ENCODE assay signal across 2 fruit fly cellular contexts in genomic region chr2L:7541047-7541726, dm6.
TF ChIP-seq lines count a peak whose summit lies in the region.

No protein-coding gene starts in this region.

TF ChIP-seq in whole organism, embryonic, 481 proteins besides CTCF, POLR2A, EP300 and RAD21 (continued from another document and continues in another):
- TF ChIP-seq CG32767 (GFP tag; IDR thresholded peaks at IDR 0.05; lab: Robert Waterston, UW) (no peak), lbe (GFP tag; optimal IDR thresholded peaks at IDR 0.05; lab: Kevin White, UChicago) (no peak), CG18011 (GFP tag; optimal IDR thresholded peaks at IDR 0.05; lab: Kevin White, UChicago) (no peak), CG6683 (GFP tag; optimal IDR thresholded peaks at IDR 0.05; lab: Kevin White, UChicago) (no peak), nerfin-2 (GFP tag; IDR thresholded peaks at IDR 0.05; lab: Robert Waterston, UW; ENCODE audit: partially characterized antibody) (no peak), sug (tag; optimal IDR thresholded peaks at IDR 0.05; lab: Kevin White, UChicago) (no peak), Meics (GFP tag; optimal IDR thresholded peaks at IDR 0.05; lab: Kevin White, UChicago) (peak; percentile 13), CG13123 (GFP tag; optimal IDR thresholded peaks at IDR 0.05; lab: Kevin White, UChicago) (peak; percentile 3), Sox100B (GFP tag; optimal IDR thresholded peaks at IDR 0.05; lab: Kevin White, UChicago) (no peak), CG31224 (GFP tag; IDR thresholded peaks at IDR 0.05; lab: Robert Waterston, UW) (0 out of 2 replicates have a peak, but pooled peaks have one; percentile 28), Doc3 (GFP tag; IDR thresholded peaks at IDR 0.05; lab: Robert Waterston, UW; ENCODE audit: partially characterized antibody) (no peak), Vsx1 (GFP tag; optimal IDR thresholded peaks at IDR 0.05; lab: Kevin White, UChicago) (no peak), zen (tag; optimal IDR thresholded peaks at IDR 0.05; lab: Kevin White, UChicago) (peak; percentile 26), CG2120 (GFP tag; optimal IDR thresholded peaks at IDR 0.05; lab: Kevin White, UChicago) (peak; percentile 40), Mrtf (GFP tag; IDR thresholded peaks at IDR 0.05; lab: Robert Waterston, UW) (no peak), slp2 (GFP tag; optimal IDR thresholded peaks at IDR 0.05; lab: Kevin White, UChicago) (no peak), cato (GFP tag; optimal IDR thresholded peaks at IDR 0.05; lab: Kevin White, UChicago; ENCODE audit: borderline replicate concordance) (no peak), dm (GFP tag; optimal IDR thresholded peaks at IDR 0.05; lab: Kevin White, UChicago) (no peak), CG7839 (tag; optimal IDR thresholded peaks at IDR 0.05; lab: Kevin White, UChicago) (peak; percentile 65), CG7556 (GFP tag; optimal IDR thresholded peaks at IDR 0.05; lab: Kevin White, UChicago) (peak; percentile 44), CG3847 (GFP tag; IDR thresholded peaks at IDR 0.05; lab: Robert Waterston, UW) (no peak; the same call in 1 of the 2 replicates), Dfd (GFP tag; optimal IDR thresholded peaks at IDR 0.05; lab: Kevin White, UChicago) (no peak), sna (GFP tag; IDR thresholded peaks at IDR 0.05; lab: Robert Waterston, UW; ENCODE audit: partially characterized antibody) (no peak), CG9727 (GFP tag; optimal IDR thresholded peaks at IDR 0.05; lab: Kevin White, UChicago) (peak; percentile 58), CG8359 (GFP tag; optimal IDR thresholded peaks at IDR 0.05; lab: Kevin White, UChicago; ENCODE audit: borderline replicate concordance) (no peak), CG4854 (GFP tag; optimal IDR thresholded peaks at IDR 0.05; lab: Kevin White, UChicago) (no peak), CG4707 (GFP tag; optimal IDR thresholded peaks at IDR 0.05; lab: Kevin White, UChicago) (no peak), Mad (GFP tag; optimal IDR thresholded peaks at IDR 0.05; lab: Kevin White, UChicago) (no peak), chinmo (GFP tag; IDR thresholded peaks at IDR 0.05; lab: Robert Waterston, UW; ENCODE audit: partially characterized antibody) (no peak), ab (GFP tag; optimal IDR thresholded peaks at IDR 0.05; lab: Kevin White, UChicago) (no peak), CG12744 (GFP tag; optimal IDR thresholded peaks at IDR 0.05; lab: Kevin White, UChicago) (no peak), ATbp (GFP tag; optimal IDR thresholded peaks at IDR 0.05; lab: Kevin White, UChicago) (peak; percentile 3), CG7357 (GFP tag; IDR thresholded peaks at IDR 0.05; lab: Robert Waterston, UW) (0 out of 3 replicates have a peak, but pooled peaks have one; percentile 26), CG1647 (GFP tag; optimal IDR thresholded peaks at IDR 0.05; lab: Kevin White, UChicago) (no peak), Aef1 (GFP tag; IDR thresholded peaks at IDR 0.05; lab: Robert Waterston, UW) (no peak), gce (GFP tag; IDR thresholded peaks at IDR 0.05; lab: Robert Waterston, UW) (no peak), nau (GFP tag; optimal IDR thresholded peaks at IDR 0.05; lab: Kevin White, UChicago) (no peak), Lpt (GFP tag; optimal IDR thresholded peaks at IDR 0.05; lab: Kevin White, UChicago) (no peak), Atf-2 (GFP tag; optimal IDR thresholded peaks at IDR 0.05; lab: Kevin White, UChicago) (no peak), CG9817 (tag; optimal IDR thresholded peaks at IDR 0.05; lab: Kevin White, UChicago) (peak; percentile 14), trem (tag; optimal IDR thresholded peaks at IDR 0.05; lab: Kevin White, UChicago) (peak; percentile 25), Usf (GFP tag; optimal IDR thresholded peaks at IDR 0.05; lab: Kevin White, UChicago) (no peak), shn (GFP tag; optimal IDR thresholded peaks at IDR 0.05; lab: Kevin White, UChicago) (no peak), pho (GFP tag; optimal IDR thresholded peaks at IDR 0.05; lab: Kevin White, UChicago) (no peak), unc-4 (GFP tag; IDR thresholded peaks at IDR 0.05; lab: Robert Waterston, UW; ENCODE audit: partially characterized antibody) (no peak), CG11695 (GFP tag; IDR thresholded peaks at IDR 0.05; lab: Robert Waterston, UW) (0 out of 3 replicates have a peak, but pooled peaks have one; percentile 43), luna (GFP tag; optimal IDR thresholded peaks at IDR 0.05; lab: Kevin White, UChicago) (no peak), CG13894 (tag; optimal IDR thresholded peaks at IDR 0.05; lab: Kevin White, UChicago) (no peak), CG12155 (GFP tag; optimal IDR thresholded peaks at IDR 0.05; lab: Kevin White, UChicago) (no peak), CG17912 (GFP tag; optimal IDR thresholded peaks at IDR 0.05; lab: Kevin White, UChicago) (no peak), Dbx (GFP tag; IDR thresholded peaks at IDR 0.05; lab: Robert Waterston, UW) (0 out of 3 replicates have a peak, but pooled peaks have one; percentile 34), CG12236 (GFP tag; optimal IDR thresholded peaks at IDR 0.05; lab: Kevin White, UChicago) (no peak), ham (GFP tag; IDR thresholded peaks at IDR 0.05; lab: Robert Waterston, UW) (no peak), Antp (GFP tag; optimal IDR thresholded peaks at IDR 0.05; lab: Kevin White, UChicago) (no peak), gt (GFP tag; IDR thresholded peaks at IDR 0.05; lab: Robert Waterston, UW) (no peak), Ptx1 (GFP tag; IDR thresholded peaks at IDR 0.05; lab: Robert Waterston, UW) (0 out of 2 replicates have a peak, but pooled peaks have one; percentile 52), Fer3 (tag; optimal IDR thresholded peaks at IDR 0.05; lab: Kevin White, UChicago) (peak; percentile 15), Bdp1 (GFP tag; optimal IDR thresholded peaks at IDR 0.05; lab: Kevin White, UChicago) (no peak), CG10147 (GFP tag; optimal IDR thresholded peaks at IDR 0.05; lab: Kevin White, UChicago) (no peak), CG4424 (GFP tag; optimal IDR thresholded peaks at IDR 0.05; lab: Kevin White, UChicago) (peak; percentile 40), Taf1 (GFP tag; IDR thresholded peaks at IDR 0.05; lab: Robert Waterston, UW) (no peak), CG6272 (GFP tag; IDR thresholded peaks at IDR 0.05; lab: Robert Waterston, UW) (no peak), Ets65A (GFP tag; lab: Kevin White, UChicago) (peak; percentile 21), CG6791 (GFP tag; IDR thresholded peaks at IDR 0.05; lab: Robert Waterston, UW; ENCODE audit: partially characterized antibody) (no peak), lmd (GFP tag; IDR thresholded peaks at IDR 0.05; lab: Robert Waterston, UW) (peak; percentile 28; the same call in 1 of the 2 replicates), nerfin-1 (tag; optimal IDR thresholded peaks at IDR 0.05; lab: Kevin White, UChicago) (no peak)

TF ChIP-seq in whole organism, prepupa, 60 proteins besides CTCF, POLR2A, EP300 and RAD21 (continued from another document):
- TF ChIP-seq dac (GFP tag; optimal IDR thresholded peaks at IDR 0.05; lab: Kevin White, UChicago) (no peak), Sox15 (GFP tag; optimal IDR thresholded peaks at IDR 0.05; lab: Kevin White, UChicago) (no peak), CG8632 (GFP tag; optimal IDR thresholded peaks at IDR 0.05; lab: Kevin White, UChicago) (peak; percentile 10), eg (GFP tag; IDR thresholded peaks at IDR 0.05; lab: Robert Waterston, UW) (0 out of 3 replicates have a peak, but pooled peaks have one; percentile 32), net (GFP tag; optimal IDR thresholded peaks at IDR 0.05; lab: Kevin White, UChicago) (peak; percentile 30), CG34406 (GFP tag; optimal IDR thresholded peaks at IDR 0.05; lab: Kevin White, UChicago) (no peak), Met (GFP tag; optimal IDR thresholded peaks at IDR 0.05; lab: Kevin White, UChicago) (peak; percentile 39), CG15336 (GFP tag; IDR thresholded peaks at IDR 0.05; lab: Robert Waterston, UW) (peak; percentile 35; the same call in 1 of the 2 replicates), fd59A (GFP tag; optimal IDR thresholded peaks at IDR 0.05; lab: Kevin White, UChicago) (peak; percentile 31), CG3919 (GFP tag; optimal IDR thresholded peaks at IDR 0.05; lab: Kevin White, UChicago) (peak; percentile 62), CG4318 (GFP tag; optimal IDR thresholded peaks at IDR 0.05; lab: Kevin White, UChicago) (no peak), Sox14 (GFP tag; optimal IDR thresholded peaks at IDR 0.05; lab: Kevin White, UChicago) (peak; percentile 37), fd85E (GFP tag; optimal IDR thresholded peaks at IDR 0.05; lab: Kevin White, UChicago) (no peak), CG6276 (GFP tag; optimal IDR thresholded peaks at IDR 0.05; lab: Kevin White, UChicago) (peak; percentile 14), CG10631 (GFP tag; optimal IDR thresholded peaks at IDR 0.05; lab: Kevin White, UChicago) (peak; percentile 51), CG9139 (GFP tag; optimal IDR thresholded peaks at IDR 0.05; lab: Kevin White, UChicago) (peak; percentile 32), CG6808 (GFP tag; optimal IDR thresholded peaks at IDR 0.05; lab: Kevin White, UChicago) (peak; percentile 65), Lpt (GFP tag; optimal IDR thresholded peaks at IDR 0.05; lab: Kevin White, UChicago) (no peak), spab (GFP tag; optimal IDR thresholded peaks at IDR 0.05; lab: Kevin White, UChicago) (peak; percentile 57), acj6 (GFP tag; optimal IDR thresholded peaks at IDR 0.05; lab: Kevin White, UChicago) (peak; percentile 41), topi (GFP tag; optimal IDR thresholded peaks at IDR 0.05; lab: Kevin White, UChicago) (peak; percentile 17), Blimp-1 (GFP tag; optimal IDR thresholded peaks at IDR 0.05; lab: Kevin White, UChicago) (no peak), pdm3 (GFP tag; optimal IDR thresholded peaks at IDR 0.05; lab: Kevin White, UChicago) (peak; percentile 36), Hr4 (GFP tag; optimal IDR thresholded peaks at IDR 0.05; lab: Kevin White, UChicago) (peak; percentile 48), CG10669 (GFP tag; optimal IDR thresholded peaks at IDR 0.05; lab: Kevin White, UChicago) (peak; percentile 58)
